Worm (Caenorhabditis elegans) whole organism, young adult: ENCODE results near the gene Y54G2A.37.

Source experiments
- F52B5.7 ChIP-seq: sonication (generic microtip); optimal IDR thresholded peaks from 2 replicates; lab custom pipeline; 2016; ENCODE audit warnings: mild to moderate bottlenecking, missing genetic modification characterization, missing compliant biosample characterization
- F57A8.1 ChIP-seq: fragments of 200-800 bp; sonication (Bioruptor generic); optimal IDR thresholded peaks from 2 replicates; lab custom pipeline; 2018; ENCODE audit warnings: mild to moderate bottlenecking, missing genetic modification characterization, moderate library complexity, missing compliant biosample characterization
- lag-1 ChIP-seq: fragments of 200-800 bp; sonication (Bioruptor generic); IDR thresholded peaks from 2 replicates; pipeline ENCODE4 v1.3.6; 2022; ENCODE audit warnings: missing genetic modification reagents, missing genetic modification characterization, missing compliant biosample characterization
- lsl-1 ChIP-seq: fragments of 200-800 bp; sonication (Bioruptor generic); optimal IDR thresholded peaks from 2 replicates; lab custom pipeline; 2018; ENCODE audit warnings: mild to moderate bottlenecking, missing genetic modification characterization, moderate library complexity, missing compliant biosample characterization
- repo-1 ChIP-seq: sonication (generic microtip); optimal IDR thresholded peaks from 2 replicates; lab custom pipeline; 2017; ENCODE audit warnings: mild to moderate bottlenecking, missing genetic modification characterization, missing compliant biosample characterization

Gene Y54G2A.37

DNA sequence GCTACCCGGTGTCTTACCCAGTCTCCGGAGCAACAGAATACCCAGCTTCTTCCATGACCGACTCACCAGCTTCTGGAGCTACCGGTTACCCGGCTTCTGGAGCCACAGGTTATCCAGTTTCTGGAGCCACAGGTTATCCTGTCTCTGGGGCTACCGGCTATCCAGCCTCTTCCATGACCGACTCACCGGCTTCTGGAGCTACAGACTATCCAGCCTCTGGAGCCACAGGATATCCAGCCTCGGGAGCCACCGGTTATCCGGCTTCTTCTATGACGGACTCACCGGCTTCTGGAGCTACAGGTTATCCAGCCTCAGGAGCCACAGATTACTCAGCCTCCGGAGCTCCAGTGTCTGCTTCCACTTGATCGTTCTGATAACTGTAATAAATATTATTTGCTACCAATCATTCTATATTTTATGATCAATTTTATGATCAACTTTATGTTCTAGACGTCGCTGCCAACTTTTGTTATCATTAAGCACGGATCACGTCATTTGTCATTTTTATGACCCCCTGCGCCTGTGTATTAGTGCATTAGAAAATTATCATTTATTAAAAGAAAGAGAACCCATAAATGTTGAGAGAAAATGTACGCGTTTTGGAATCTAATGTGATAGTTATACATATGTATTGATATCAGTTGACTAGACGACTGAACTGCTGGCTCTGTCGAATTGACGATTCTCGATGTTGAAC is 34.7 kb downstream of the Y54G2A.37 start (continued):
- TF ChIP-seq repo-1 (tag; lab: Kevin White, UChicago), result no peak
- TF ChIP-seq lag-1, result no peak
- no peak for TF ChIP-seq F52B5.7

DNA sequence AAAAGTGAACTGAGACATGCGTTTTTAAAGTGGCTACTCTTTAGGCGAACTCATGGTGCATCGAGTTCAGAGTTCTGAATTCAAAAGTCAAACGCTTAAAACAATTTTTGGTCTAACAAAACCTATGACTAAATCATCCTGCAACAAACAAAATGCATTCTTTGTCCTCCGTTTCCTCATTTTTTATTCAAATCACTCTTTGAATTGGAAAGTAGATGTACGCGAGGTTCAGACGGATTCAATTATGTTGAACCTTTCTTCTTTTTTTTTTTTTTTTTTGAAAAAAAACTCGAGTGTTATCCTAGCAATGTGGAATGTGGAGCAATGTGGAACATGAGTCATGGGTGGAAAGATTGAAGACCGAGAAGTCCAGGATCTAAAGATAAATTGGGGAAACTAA is 38.2 kb downstream of the Y54G2A.37 start:
- TF ChIP-seq lsl-1, result no peak

DNA sequence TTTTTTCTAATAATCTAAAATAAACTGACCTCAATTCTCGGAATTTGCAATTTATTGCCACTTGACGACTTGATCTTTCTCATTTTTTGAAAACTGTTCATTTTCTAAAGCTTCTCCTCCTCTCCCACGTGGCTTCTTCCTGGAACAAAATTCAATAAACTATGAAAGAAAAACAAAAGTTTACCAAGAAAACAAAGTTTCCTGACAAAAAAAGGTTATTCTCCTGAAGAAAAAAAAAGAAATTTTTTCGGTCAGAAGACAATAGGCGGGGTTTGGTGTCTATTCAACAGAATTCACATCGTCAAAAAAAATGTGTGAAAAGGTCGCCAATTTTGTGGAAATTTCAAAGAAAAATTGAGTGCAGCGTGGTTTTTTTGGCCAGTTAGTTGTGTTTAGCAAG is 44.2 kb downstream of the Y54G2A.37 start, which contains the start of gene Y54G2A.16:
TSS of gene Y54G2A.16 (minus strand) at position 101 of the 400 bp plus-strand sequence.
- TF ChIP-seq F57A8.1 (GFP tag; lab: Kevin White, UChicago), result no peak
